Fruit fly (Drosophila melanogaster): ENCODE results near the gene CG44362.
A peak's percentile ranks its signal among the peaks of the same experiment; 100 is the strongest.

The CG44362 gene

DNA sequence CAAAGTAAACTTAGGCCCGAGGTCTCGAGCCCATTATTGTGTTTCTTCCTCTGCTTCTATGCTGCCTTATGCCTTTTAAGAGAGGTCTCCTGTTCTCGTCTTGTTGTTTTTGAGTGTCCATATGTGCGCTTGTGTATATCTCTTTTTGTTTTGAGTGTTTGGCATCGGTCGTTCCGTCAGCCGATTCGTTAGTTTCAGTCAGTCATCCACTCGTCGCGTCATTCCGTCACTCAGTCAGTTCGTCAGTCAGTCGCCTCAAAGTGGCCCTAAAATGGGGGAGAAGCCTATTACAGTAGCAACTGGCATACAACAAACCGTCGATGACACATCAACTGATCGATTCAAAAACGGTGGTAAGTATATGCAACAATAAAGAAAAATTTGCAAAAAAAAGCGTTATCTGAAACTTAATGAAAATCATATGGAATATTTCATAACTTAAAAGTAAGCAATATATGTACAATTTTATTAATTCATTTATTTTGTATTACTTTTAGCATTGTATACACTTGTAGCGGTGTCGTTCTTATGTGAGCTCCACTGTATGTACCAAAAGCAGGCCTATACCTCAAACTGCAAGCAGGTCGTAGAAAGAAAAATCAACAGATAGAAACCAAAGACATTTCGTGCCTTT, 20.8 kb downstream of the CG44362 start (continued):
- peak; percentile 5 for TF ChIP-seq Met (GFP tag; optimal IDR thresholded peaks at IDR 0.05)

DNA sequence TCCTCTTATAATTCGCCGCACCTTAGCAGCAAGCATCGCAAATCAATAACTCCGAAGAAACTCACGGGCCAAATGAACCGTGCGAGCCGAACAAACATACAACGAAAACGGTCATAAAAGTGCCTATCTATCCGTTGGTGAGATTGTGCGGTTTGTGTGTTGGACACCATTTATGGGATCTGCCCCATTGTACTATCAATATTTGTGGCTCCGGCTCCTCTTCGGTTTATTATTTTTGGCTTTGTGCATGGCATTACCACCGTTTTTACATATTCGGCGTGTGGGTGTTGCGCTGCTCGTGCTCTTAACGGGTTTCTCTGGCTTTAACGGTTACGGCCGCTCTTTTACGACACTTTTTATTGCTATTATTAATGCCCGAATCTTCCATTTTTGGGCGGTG, 22.0 kb downstream of the CG44362 start:
- TF ChIP-seq fd85E (GFP tag; optimal IDR thresholded peaks at IDR 0.05) (no peak), fkh (GFP tag; optimal IDR thresholded peaks at IDR 0.05) (peak; percentile 63), CG6163 (GFP tag; IDR thresholded peaks at IDR 0.05) (0 out of 3 replicates have a peak, but pooled peaks have one; percentile 5), vri (GFP tag; optimal IDR thresholded peaks at IDR 0.05) (no peak), spab (GFP tag; optimal IDR thresholded peaks at IDR 0.05) (no peak), CG11762 (GFP tag; optimal IDR thresholded peaks at IDR 0.05; ENCODE audit: insufficient read depth) (no peak), Hr4 (GFP tag; optimal IDR thresholded peaks at IDR 0.05) (no peak), Gug (GFP tag; IDR thresholded peaks at IDR 0.05) (no peak), CG11294 (GFP tag; IDR thresholded peaks at IDR 0.05) (no peak), Hr39 (GFP tag; optimal IDR thresholded peaks at IDR 0.05) (no peak), Eip78C (GFP tag) (peak; percentile 44), CG6808 (GFP tag; optimal IDR thresholded peaks at IDR 0.05) (no peak)

DNA sequence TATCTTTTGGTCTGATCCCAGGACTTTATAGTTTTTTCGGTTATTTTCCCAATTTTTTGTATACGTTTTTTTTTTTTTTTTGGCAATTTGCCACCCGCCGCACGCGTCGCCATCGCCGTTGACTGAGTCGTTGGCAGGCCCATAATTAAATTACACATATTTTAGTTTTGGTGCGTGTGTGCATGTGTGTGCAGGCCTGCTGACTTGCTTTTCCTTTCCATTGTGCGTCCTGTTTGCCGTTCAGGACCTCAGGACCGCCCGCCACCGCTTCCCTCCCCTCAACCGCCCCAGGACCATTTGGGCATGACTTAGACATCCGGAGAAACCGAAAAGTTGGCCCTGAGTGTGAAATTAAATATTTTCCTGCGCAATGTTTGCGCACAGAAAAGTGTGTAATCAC, 23.6 kb downstream of the CG44362 start:
- no peak for TF ChIP-seq Sox15 (GFP tag; optimal IDR thresholded peaks at IDR 0.05)
- TF ChIP-seq Lpt (GFP tag; optimal IDR thresholded peaks at IDR 0.05): no peak
- no peak for TF ChIP-seq CG11902 (GFP tag; optimal IDR thresholded peaks at IDR 0.05)
- no peak for TF ChIP-seq Hr4 (GFP tag; optimal IDR thresholded peaks at IDR 0.05)
- no peak for TF ChIP-seq CG8319 (GFP tag; optimal IDR thresholded peaks at IDR 0.05)
- TF ChIP-seq CG1621 (tag; optimal IDR thresholded peaks at IDR 0.05): no peak
- no peak for TF ChIP-seq CG7368 (GFP tag; optimal IDR thresholded peaks at IDR 0.05)
- no peak for TF ChIP-seq salr (GFP tag; optimal IDR thresholded peaks at IDR 0.05)
- TF ChIP-seq fkh (GFP tag; optimal IDR thresholded peaks at IDR 0.05): no peak
- TF ChIP-seq CG6276 (GFP tag; optimal IDR thresholded peaks at IDR 0.05): no peak
- no peak for TF ChIP-seq CG8632 (GFP tag; optimal IDR thresholded peaks at IDR 0.05)

DNA sequence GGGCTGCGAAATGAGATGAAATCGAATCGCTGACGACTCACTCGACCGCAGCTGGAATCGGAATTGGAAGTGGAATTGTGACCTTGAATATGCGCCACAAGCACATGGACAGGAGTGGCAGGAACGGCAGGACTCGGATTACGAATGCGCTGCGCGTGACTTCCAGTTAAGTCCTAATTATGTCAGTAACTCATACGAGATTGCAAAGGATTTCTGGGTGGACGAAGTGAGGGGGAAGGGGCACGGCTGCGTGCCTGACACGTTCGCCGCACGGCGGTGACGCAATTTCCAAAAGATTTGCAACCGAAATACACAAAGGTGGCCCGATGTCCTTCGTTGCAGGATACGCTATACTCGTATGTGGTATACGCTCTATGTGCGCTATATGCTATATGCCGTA, 24.6 kb downstream of the CG44362 start:
- TF ChIP-seq CG34406 (GFP tag; optimal IDR thresholded peaks at IDR 0.05) (no peak), Sox102F (GFP tag; optimal IDR thresholded peaks at IDR 0.05) (no peak), Sox14 (GFP tag; optimal IDR thresholded peaks at IDR 0.05) (no peak), OdsH (GFP tag; optimal IDR thresholded peaks at IDR 0.05) (no peak), esn (GFP tag; optimal IDR thresholded peaks at IDR 0.05) (no peak), CG6792 (GFP tag; optimal IDR thresholded peaks at IDR 0.05) (no peak), CG11902 (GFP tag; optimal IDR thresholded peaks at IDR 0.05) (no peak), lz (GFP tag; optimal IDR thresholded peaks at IDR 0.05) (no peak), Eip93F (GFP tag; optimal IDR thresholded peaks at IDR 0.05) (no peak), achi (GFP tag; optimal IDR thresholded peaks at IDR 0.05) (no peak), net (GFP tag; optimal IDR thresholded peaks at IDR 0.05) (no peak), CG16779 (tag; optimal IDR thresholded peaks at IDR 0.05) (no peak)

DNA sequence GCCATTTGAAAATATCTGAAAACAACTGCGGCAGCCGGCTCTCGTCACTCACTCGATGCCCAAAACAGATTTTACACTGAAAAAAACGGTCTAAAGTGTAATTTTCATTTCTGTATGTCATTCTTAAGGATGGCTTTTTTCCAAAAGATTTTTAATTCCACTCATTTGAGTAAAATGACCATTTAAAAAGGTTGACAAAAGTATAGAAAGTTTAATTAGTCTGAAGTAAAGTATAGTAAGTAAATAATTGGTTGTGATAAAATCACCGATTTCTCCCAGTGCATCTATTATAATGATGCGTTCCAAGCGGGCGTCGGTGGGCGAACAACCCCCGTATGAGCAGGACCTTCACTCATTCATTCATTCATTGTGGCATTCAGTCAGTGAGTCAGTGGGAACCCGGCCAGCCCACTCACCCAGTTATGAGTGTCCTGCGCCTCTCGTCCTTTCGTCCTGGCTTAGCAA, 25.0 kb downstream of the CG44362 start:
- TF ChIP-seq Sox15 (GFP tag; optimal IDR thresholded peaks at IDR 0.05) (no peak), Smox (GFP tag; optimal IDR thresholded peaks at IDR 0.05) (peak; percentile 42), Eip75B (GFP tag; optimal IDR thresholded peaks at IDR 0.05) (peak; percentile 5), Hr38 (GFP tag; optimal IDR thresholded peaks at IDR 0.05) (no peak), net (GFP tag; optimal IDR thresholded peaks at IDR 0.05) (no peak), CG32006 (GFP tag; optimal IDR thresholded peaks at IDR 0.05) (peak; percentile 26), CG3032 (tag; optimal IDR thresholded peaks at IDR 0.05) (peak; percentile 0), Eip93F (GFP tag; optimal IDR thresholded peaks at IDR 0.05) (no peak), Sox14 (GFP tag; optimal IDR thresholded peaks at IDR 0.05) (peak; percentile 3), CG6276 (GFP tag; optimal IDR thresholded peaks at IDR 0.05) (no peak), CG34406 (GFP tag; optimal IDR thresholded peaks at IDR 0.05) (peak; percentile 11), CG10631 (GFP tag; optimal IDR thresholded peaks at IDR 0.05) (no peak), salr (GFP tag; optimal IDR thresholded peaks at IDR 0.05) (no peak), CG4318 (GFP tag; optimal IDR thresholded peaks at IDR 0.05) (no peak), spab (GFP tag; optimal IDR thresholded peaks at IDR 0.05) (peak; percentile 17), Met (GFP tag; optimal IDR thresholded peaks at IDR 0.05) (peak; percentile 53), CG1621 (tag; optimal IDR thresholded peaks at IDR 0.05) (no peak), achi (GFP tag; optimal IDR thresholded peaks at IDR 0.05) (no peak), fkh (GFP tag; optimal IDR thresholded peaks at IDR 0.05) (peak; percentile 24), Hr4 (GFP tag; optimal IDR thresholded peaks at IDR 0.05) (no peak), dac (GFP tag; optimal IDR thresholded peaks at IDR 0.05) (no peak), Ets21C (GFP tag; optimal IDR thresholded peaks at IDR 0.05) (no peak), esn (GFP tag; optimal IDR thresholded peaks at IDR 0.05) (peak; percentile 55), CG11902 (GFP tag; optimal IDR thresholded peaks at IDR 0.05) (no peak), CG15336 (GFP tag; IDR thresholded peaks at IDR 0.05) (no peak)
